Worm (Caenorhabditis elegans) whole organism, midembryonic: ENCODE results near the gene F35A5.2.

Source experiments
- T22C8.4 ChIP-seq: fragments of 200-800 bp; sonication (Bioruptor generic); IDR thresholded peaks from 2 replicates; pipeline ENCODE4 v1.3.6; 2022; ENCODE audit warnings: missing genetic modification characterization, missing compliant biosample characterization
- cog-1 ChIP-seq: sonication (generic microtip); optimal IDR thresholded peaks from 2 replicates; lab custom pipeline; 2016; ENCODE audit warnings: missing genetic modification characterization, missing compliant biosample characterization
- flt-1 ChIP-seq: fragments of 200-800 bp; sonication (Bioruptor generic); IDR thresholded peaks from 2 replicates; pipeline ENCODE4 v1.3.6; 2022; ENCODE audit warnings: missing genetic modification characterization, missing compliant biosample characterization
- klf-2 ChIP-seq: fragments of 200-800 bp; sonication (Bioruptor generic); conservative IDR thresholded peaks from 2 replicates; pipeline ENCODE4 v1.3.6; 2022; ENCODE audit warnings: missing genetic modification reagents, missing genetic modification characterization, missing compliant biosample characterization
- med-1 ChIP-seq: sonication (generic microtip); optimal IDR thresholded peaks from 2 replicates; lab custom pipeline; 2017; ENCODE audit warnings: missing genetic modification characterization, mild to moderate bottlenecking, missing compliant biosample characterization, antibody characterized with exemption, missing genetic modification reagents; ENCODE audit not compliant: insufficient read depth
- ref-1 ChIP-seq: fragments of 200-800 bp; sonication (Bioruptor generic); conservative IDR thresholded peaks from 2 replicates; pipeline ENCODE4 v1.3.6; 2022; ENCODE audit warnings: missing genetic modification reagents, missing genetic modification characterization, missing compliant biosample characterization
- tab-1 ChIP-seq: fragments of 200-800 bp; sonication (Bioruptor generic); IDR thresholded peaks from 2 replicates; pipeline ENCODE4 v1.3.6; 2022; ENCODE audit warnings: missing genetic modification characterization, missing compliant biosample characterization
- ztf-23 ChIP-seq: fragments of 200-800 bp; sonication (Bioruptor generic); IDR thresholded peaks from 2 replicates; pipeline ENCODE4 v1.3.6; 2022; ENCODE audit warnings: missing genetic modification reagents, missing genetic modification characterization, missing compliant biosample characterization
- ztf-29 ChIP-seq: fragments of 200-800 bp; sonication (Bioruptor generic); IDR thresholded peaks from 2 replicates; pipeline ENCODE4 v1.3.6; 2022; ENCODE audit warnings: missing genetic modification reagents, missing genetic modification characterization, missing compliant biosample characterization

Gene F35A5.2

ce11 chrX:3829605-3830004 is 24.7 kb downstream of the F35A5.2 start:
- TF ChIP-seq ref-1, result no peak
- TF ChIP-seq klf-2 (GFP tag; lab: Robert Waterston, UW), result no peak
- no peak for TF ChIP-seq ztf-29 (GFP tag; lab: Robert Waterston, UW)
- no peak for TF ChIP-seq ztf-23 (GFP tag; lab: Robert Waterston, UW)
- no peak for TF ChIP-seq med-1 (GFP tag; lab: Kevin White, UChicago)
- TF ChIP-seq flt-1, result no peak
- no peak for TF ChIP-seq tab-1
- TF ChIP-seq cog-1, result no peak
- TF ChIP-seq T22C8.4 (GFP tag; lab: Robert Waterston, UW), result no peak

ce11 chrX:3830872-3831271 is 25.9 kb downstream of the F35A5.2 start:
- TF ChIP-seq med-1 (GFP tag; lab: Kevin White, UChicago) (no peak), tab-1 (no peak), ref-1 (no peak), ztf-23 (GFP tag; lab: Robert Waterston, UW) (no peak), T22C8.4 (GFP tag; lab: Robert Waterston, UW) (no peak)

- no peak for TF ChIP-seq cog-1
- no peak for TF ChIP-seq klf-2 (GFP tag; lab: Robert Waterston, UW)
- no peak for TF ChIP-seq T22C8.4 (GFP tag; lab: Robert Waterston, UW)
- TF ChIP-seq ztf-29 (GFP tag; lab: Robert Waterston, UW), result no peak
- TF ChIP-seq med-1 (GFP tag; lab: Kevin White, UChicago), result no peak
- TF ChIP-seq ztf-23 (GFP tag; lab: Robert Waterston, UW), result no peak
- TF ChIP-seq flt-1, result no peak
- no peak for TF ChIP-seq tab-1
- TF ChIP-seq ref-1, result no peak
These were observed 27.2 kb downstream of the F35A5.2 start for ce11 chrX:3832059-3832641.

ce11 chrX:3833964-3834840 is 29.3 kb downstream of the F35A5.2 start:
- TF ChIP-seq ztf-23 (GFP tag; lab: Robert Waterston, UW) (no peak), ztf-29 (GFP tag; lab: Robert Waterston, UW) (no peak), ref-1 (no peak), T22C8.4 (GFP tag; lab: Robert Waterston, UW) (no peak), med-1 (GFP tag; lab: Kevin White, UChicago) (no peak), cog-1 (no peak), flt-1 (no peak), tab-1 (no peak), klf-2 (GFP tag; lab: Robert Waterston, UW) (no peak)

- TF ChIP-seq ref-1 (no peak), ztf-23 (GFP tag; lab: Robert Waterston, UW) (0 out of 2 replicates have a peak, but pooled peaks have one; percentile 30), klf-2 (GFP tag; lab: Robert Waterston, UW) (no peak), T22C8.4 (GFP tag; lab: Robert Waterston, UW) (no peak), ztf-29 (GFP tag; lab: Robert Waterston, UW) (no peak)
These were observed 30.7 kb downstream of the F35A5.2 start for ce11 chrX:3835632-3836031.

ce11 chrX:3837752-3838159 is 32.8 kb downstream of the F35A5.2 start:
- no peak for TF ChIP-seq T22C8.4 (GFP tag; lab: Robert Waterston, UW)

ce11 chrX:3838670-3839069 is 33.7 kb downstream of the F35A5.2 start:
- TF ChIP-seq T22C8.4 (GFP tag; lab: Robert Waterston, UW), result no peak
- TF ChIP-seq med-1 (GFP tag; lab: Kevin White, UChicago), result no peak

- TF ChIP-seq ref-1 (no peak), tab-1 (no peak), med-1 (GFP tag; lab: Kevin White, UChicago) (no peak), cog-1 (no peak), ztf-23 (GFP tag; lab: Robert Waterston, UW) (no peak), T22C8.4 (GFP tag; lab: Robert Waterston, UW) (no peak), klf-2 (GFP tag; lab: Robert Waterston, UW) (no peak), flt-1 (no peak), ztf-29 (GFP tag; lab: Robert Waterston, UW) (no peak)
These were observed 34.2 kb downstream of the F35A5.2 start for ce11 chrX:3839172-3839571.

- no peak for TF ChIP-seq ztf-23 (GFP tag; lab: Robert Waterston, UW)
- TF ChIP-seq T22C8.4 (GFP tag; lab: Robert Waterston, UW), result no peak
- TF ChIP-seq klf-2 (GFP tag; lab: Robert Waterston, UW), result no peak
- TF ChIP-seq ztf-29 (GFP tag; lab: Robert Waterston, UW), result no peak
- no peak for TF ChIP-seq flt-1
- TF ChIP-seq tab-1, result no peak
- no peak for TF ChIP-seq cog-1
- no peak for TF ChIP-seq ref-1
- no peak for TF ChIP-seq med-1 (GFP tag; lab: Kevin White, UChicago)
These were observed 37.5 kb downstream of the F35A5.2 start, which contains the start of gene ttr-48 for ce11 chrX:3842398-3842896. TSS of gene ttr-48 (minus strand) at chrX:3842448.

- TF ChIP-seq ztf-29 (GFP tag; lab: Robert Waterston, UW) (no peak), T22C8.4 (GFP tag; lab: Robert Waterston, UW) (no peak), flt-1 (no peak), tab-1 (no peak), klf-2 (GFP tag; lab: Robert Waterston, UW) (no peak), med-1 (GFP tag; lab: Kevin White, UChicago) (no peak), ref-1 (no peak), cog-1 (no peak), ztf-23 (GFP tag; lab: Robert Waterston, UW) (no peak)
These were observed 49.0 kb downstream of the F35A5.2 start for ce11 chrX:3853901-3854300.
